Worm (Caenorhabditis elegans) whole organism, late embryonic: ENCODE data around the gene W10C6.2.

Experiments
- ceh-48 ChIP-seq: sonication (generic microtip); optimal IDR thresholded peaks from 2 replicates; lab custom pipeline; 2016; ENCODE audit warnings: missing genetic modification characterization, inconsistent platforms, missing compliant biosample characterization
- dve-1 ChIP-seq: sonication (generic microtip); optimal IDR thresholded peaks from 2 replicates; lab custom pipeline; 2017; ENCODE audit warnings: antibody characterized with exemption, mild to moderate bottlenecking, missing genetic modification characterization, missing compliant biosample characterization
- elt-2 ChIP-seq: sonication (generic microtip); optimal IDR thresholded peaks from 2 replicates; lab custom pipeline; 2016; ENCODE audit warnings: missing genetic modification reagents, missing genetic modification characterization, missing compliant biosample characterization
- ets-4 ChIP-seq: sonication (generic microtip); optimal IDR thresholded peaks from 2 replicates; lab custom pipeline; 2016; ENCODE audit warnings: missing genetic modification characterization, missing compliant biosample characterization
- hlh-13 ChIP-seq: fragments of 200-800 bp; sonication (Bioruptor generic); optimal IDR thresholded peaks from 2 replicates; lab custom pipeline; 2018; ENCODE audit warnings: mild to moderate bottlenecking, missing genetic modification characterization, missing compliant biosample characterization
- lin-11 ChIP-seq: fragments of 200-800 bp; sonication (Bioruptor generic); optimal IDR thresholded peaks from 2 replicates; lab custom pipeline; 2018; ENCODE audit warnings: mild to moderate bottlenecking, missing genetic modification characterization, missing compliant biosample characterization
- mec-3 ChIP-seq: sonication (generic microtip); optimal IDR thresholded peaks from 2 replicates; lab custom pipeline; 2016; ENCODE audit warnings: borderline replicate concordance, missing genetic modification characterization, missing compliant biosample characterization
- nhr-11 ChIP-seq: fragments of 150-350 bp; optimal IDR thresholded peaks from 2 replicates; lab custom pipeline; 2014; ENCODE audit warnings: missing biosample characterization, missing genetic modification characterization
- npax-4 ChIP-seq: sonication (generic microtip); optimal IDR thresholded peaks from 2 replicates; lab custom pipeline; 2016; ENCODE audit warnings: missing genetic modification characterization, missing compliant biosample characterization

DNA sequence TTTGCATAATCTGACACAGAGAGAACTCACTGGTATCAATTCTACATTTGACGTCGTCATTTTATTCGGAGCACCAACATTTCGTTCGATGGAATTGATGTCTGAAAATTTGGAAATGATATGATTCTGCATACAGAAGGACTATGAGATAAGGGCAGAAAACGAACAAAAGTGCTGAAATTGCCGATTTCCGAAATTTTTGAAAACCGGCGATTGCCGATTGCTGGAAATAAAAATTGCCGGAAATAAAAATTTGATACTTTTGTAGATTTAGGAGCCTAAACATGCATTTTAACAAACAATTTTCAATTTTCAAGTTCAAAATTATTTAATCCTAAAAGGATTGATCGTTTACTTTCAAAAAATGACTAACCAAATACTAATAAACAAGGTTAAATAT lies 32.3 kb downstream of the W10C6.2 start, which contains the start of gene unc-53:
- TF ChIP-seq hlh-13 (GFP tag; lab: Kevin White, UChicago) (no peak), mec-3 (tag; lab: Kevin White, UChicago) (no peak), nhr-11 (tag; lab: Kevin White, UChicago) (no peak), elt-2 (tag; lab: Kevin White, UChicago) (no peak), ceh-48 (tag; lab: Kevin White, UChicago) (no peak), lin-11 (no peak), ets-4 (tag; lab: Kevin White, UChicago) (no peak), dve-1 (tag; lab: Kevin White, UChicago) (no peak), npax-4 (no peak)
